Worm (Caenorhabditis elegans): ENCODE measurements around the gene ddr-2.

- no peak for TF ChIP-seq snpc-4 (tag; optimal IDR thresholded peaks at IDR 0.05)
- no peak for TF ChIP-seq blmp-1 (tag; optimal IDR thresholded peaks at IDR 0.05)
- TF ChIP-seq tbx-8 (GFP tag; optimal IDR thresholded peaks at IDR 0.05), result no peak
- no peak for TF ChIP-seq mep-1 (tag; optimal IDR thresholded peaks at IDR 0.05)
- TF ChIP-seq ces-1 (GFP tag; optimal IDR thresholded peaks at IDR 0.05), result no peak
- TF ChIP-seq unc-62 (GFP tag; optimal IDR thresholded peaks at IDR 0.05), result no peak
- TF ChIP-seq unc-39 (tag; optimal IDR thresholded peaks at IDR 0.05), result no peak
- TF ChIP-seq pha-4 (tag; optimal IDR thresholded peaks at IDR 0.05), result no peak
- no peak for TF ChIP-seq nhr-76 (tag; optimal IDR thresholded peaks at IDR 0.05)
- no peak for TF ChIP-seq sem-2 (GFP tag; optimal IDR thresholded peaks at IDR 0.05)
- no peak for TF ChIP-seq lsy-2 (tag; optimal IDR thresholded peaks at IDR 0.05)
- no peak for TF ChIP-seq lin-32 (GFP tag; optimal IDR thresholded peaks at IDR 0.05)
- TF ChIP-seq ztf-11 (tag; optimal IDR thresholded peaks at IDR 0.05), result no peak
Measured at ce11 chrX:3282306-3282705, 32.8 kb upstream of the ddr-2 start, which contains the start of gene K09C4.5.
